Worm (Caenorhabditis elegans) whole organism, young adult: ENCODE measurements around the gene sec-24.1.

ENCODE experiments used
- ceh-27 ChIP-seq: fragments of 200-800 bp; sonication (Bioruptor generic); optimal IDR thresholded peaks from 2 replicates; lab custom pipeline; 2018; ENCODE audit warnings: mild to moderate bottlenecking, missing genetic modification characterization, moderate library complexity, missing compliant biosample characterization
- dox-1 ChIP-seq: fragments of 200-800 bp; sonication (Bioruptor generic); IDR thresholded peaks from 2 replicates; pipeline ENCODE4 v1.3.6; 2022; ENCODE audit warnings: missing genetic modification reagents, missing genetic modification characterization, missing compliant biosample characterization
- dpl-1 ChIP-seq: fragments of 150-350 bp; optimal IDR thresholded peaks from 2 replicates; lab custom pipeline; 2014; ENCODE audit warnings: missing biosample characterization, missing genetic modification reagents, missing genetic modification characterization
- ets-4 ChIP-seq: fragments of 200-800 bp; sonication (Bioruptor generic); optimal IDR thresholded peaks from 2 replicates; lab custom pipeline; 2018; ENCODE audit warnings: mild to moderate bottlenecking, missing genetic modification characterization, missing compliant biosample characterization
- fkh-3 ChIP-seq: sonication (generic microtip); optimal IDR thresholded peaks from 2 replicates; lab custom pipeline; 2016; ENCODE audit warnings: mild to moderate bottlenecking, missing genetic modification characterization, missing compliant biosample characterization
- hlh-26 ChIP-seq: fragments of 200-800 bp; sonication (Bioruptor generic); conservative IDR thresholded peaks from 2 replicates; pipeline ENCODE4 v1.3.6; 2022; ENCODE audit warnings: missing genetic modification reagents, missing genetic modification characterization, missing compliant biosample characterization
- nfya-1 ChIP-seq: sonication (generic microtip); optimal IDR thresholded peaks from 2 replicates; lab custom pipeline; 2017; ENCODE audit warnings: antibody characterized with exemption, missing compliant biosample characterization, missing genetic modification characterization, borderline replicate concordance; ENCODE audit not compliant: insufficient read depth
- pha-4 ChIP-seq: fragments of 150-350 bp; sonication (generic microtip); optimal IDR thresholded peaks from 2 replicates; lab custom pipeline; 2014; ENCODE audit warnings: missing biosample characterization, missing genetic modification reagents, missing genetic modification characterization
- rpc-1 ChIP-seq, 2 experiments: fragments of 150-350 bp in 1 of 2; sonication (generic microtip) in 1 of 2; optimal IDR thresholded peaks; 2 replicates each; lab custom pipeline; 2014 to 2018; ENCODE audit warnings: missing biosample characterization in 1 of 2, missing genetic modification characterization in 1 of 2, missing genetic modification reagents in 1 of 2, missing genotype in 1 of 2
- sea-2 ChIP-seq: fragments of 200-800 bp; sonication (Bioruptor generic); IDR thresholded peaks from 2 replicates; pipeline ENCODE4 v1.3.6; 2022; ENCODE audit warnings: missing genetic modification characterization, missing compliant biosample characterization
- unc-62 ChIP-seq: fragments of 150-350 bp; optimal IDR thresholded peaks from 2 replicates; lab custom pipeline; 2014; ENCODE audit warnings: missing biosample characterization, missing genetic modification reagents, missing genetic modification characterization
- ztf-18 ChIP-seq: sonication (generic microtip); optimal IDR thresholded peaks from 2 replicates; lab custom pipeline; 2016; ENCODE audit warnings: missing genotype, mild to moderate bottlenecking, missing genetic modification characterization, missing compliant biosample characterization

ce11 chrIV:11551813-11552212 lies 14.2 kb downstream of the sec-24.1 start, which contains the start of gene col-128:
- TF ChIP-seq hlh-26 (GFP tag; lab: Robert Waterston, UW) (no peak), nfya-1 (no peak), fkh-3 (tag; lab: Kevin White, UChicago) (no peak), pha-4 (tag; lab: Kevin White, UChicago) (no peak), ets-4 (no peak), ceh-27 (GFP tag; lab: Kevin White, UChicago) (no peak), rpc-1 (optimal IDR thresholded peaks at IDR 0.05; lab: Kevin White, UChicago) (no peak), rpc-1 (tag; optimal IDR thresholded peaks at IDR 0.05; lab: Kevin White, UChicago) (no peak), sea-2 (GFP tag; lab: Robert Waterston, UW) (no peak), dpl-1 (GFP tag; lab: Kevin White, UChicago) (no peak), ztf-18 (tag; lab: Kevin White, UChicago) (no peak), unc-62 (GFP tag; lab: Kevin White, UChicago) (no peak), dox-1 (GFP tag; lab: Robert Waterston, UW) (no peak)
